Worm (Caenorhabditis elegans): ENCODE measurements around the gene twk-13.
A peak's percentile ranks its signal among the peaks of the same experiment; 100 is the strongest.

twk-13 gene

DNA sequence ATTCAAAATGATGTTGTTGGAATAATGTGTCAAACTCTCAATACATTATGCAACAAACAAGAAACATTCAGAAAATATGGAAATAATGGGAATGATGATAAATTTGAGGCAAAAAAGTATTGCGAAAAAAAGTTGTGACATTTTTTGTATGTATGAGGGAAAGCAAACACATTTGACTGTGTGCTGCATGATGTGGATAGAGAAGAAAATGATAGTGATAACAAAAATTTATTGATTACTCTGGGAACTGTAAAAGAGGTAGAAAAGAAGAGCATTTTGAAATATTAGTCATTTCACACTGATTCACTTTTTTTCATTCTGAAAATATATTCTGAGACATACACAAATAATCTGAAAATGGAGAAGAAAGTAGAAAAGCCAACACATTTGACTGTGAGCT lies 10.1 kb upstream of the twk-13 start:
- no peak for TF ChIP-seq ceh-43 (GFP tag; optimal IDR thresholded peaks at IDR 0.05)
- no peak for TF ChIP-seq drap-1 (GFP tag; optimal IDR thresholded peaks at IDR 0.05)
- TF ChIP-seq ham-2 (GFP tag; optimal IDR thresholded peaks at IDR 0.05) = no peak
- TF ChIP-seq mab-5 (tag; optimal IDR thresholded peaks at IDR 0.05) = no peak
- TF ChIP-seq snpc-4 (tag; optimal IDR thresholded peaks at IDR 0.05) = no peak
- no peak for TF ChIP-seq zip-8 (tag; optimal IDR thresholded peaks at IDR 0.05)
- TF ChIP-seq blmp-1 (tag; optimal IDR thresholded peaks at IDR 0.05) = no peak

ce11 chrV:12345808-12346207 lies 8.0 kb upstream of the twk-13 start, which contains the start of gene snb-2:
Gene snb-2 (minus strand): TSS chrV:12345908.
- TF ChIP-seq pha-4 (tag; optimal IDR thresholded peaks at IDR 0.05) (no peak), unc-120 (tag; optimal IDR thresholded peaks at IDR 0.05; ENCODE audit: poor library complexity, severe bottlenecking) (no peak), lsy-2 (tag; optimal IDR thresholded peaks at IDR 0.05) (no peak), sptf-1 (tag; optimal IDR thresholded peaks at IDR 0.05) (no peak), ceh-43 (GFP tag; optimal IDR thresholded peaks at IDR 0.05) (no peak), elt-3 (tag; optimal IDR thresholded peaks at IDR 0.05) (no peak), hlh-1 (tag; optimal IDR thresholded peaks at IDR 0.05) (no peak), mls-2 (tag; optimal IDR thresholded peaks at IDR 0.05) (no peak), unc-39 (tag; optimal IDR thresholded peaks at IDR 0.05) (no peak), drap-1 (GFP tag; optimal IDR thresholded peaks at IDR 0.05) (no peak), cnd-1 (tag; optimal IDR thresholded peaks at IDR 0.05) (no peak), M03D4.4 (tag; optimal IDR thresholded peaks at IDR 0.05) (no peak), ceh-83 (GFP tag; optimal IDR thresholded peaks at IDR 0.05) (no peak), ham-2 (GFP tag; optimal IDR thresholded peaks at IDR 0.05) (no peak)

DNA sequence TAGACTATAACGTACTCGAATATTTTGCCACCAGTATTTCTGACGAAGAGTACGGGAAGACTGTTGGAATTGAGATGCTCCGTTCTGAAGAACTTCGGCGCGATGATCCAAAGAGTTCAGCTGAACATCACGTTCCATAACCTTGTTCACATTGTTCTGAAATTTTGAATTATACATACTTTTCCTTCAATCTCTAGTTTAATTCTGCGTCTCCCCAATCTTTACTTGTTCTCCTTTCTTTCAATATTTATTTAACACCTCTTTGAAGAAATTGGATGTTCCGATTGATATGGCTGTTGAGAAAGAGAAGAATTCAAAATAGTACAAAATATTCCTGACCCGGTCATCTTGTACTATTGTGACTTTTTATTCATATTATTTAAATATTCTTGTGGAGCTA lies 7.1 kb upstream of the twk-13 start, which contains the start of gene F23H12.3:
TSS of gene F23H12.3 (plus strand) at position 301 of the 400 bp plus-strand sequence.
- no peak for TF ChIP-seq ztf-11 (tag; optimal IDR thresholded peaks at IDR 0.05)
- no peak for TF ChIP-seq sem-2 (GFP tag; optimal IDR thresholded peaks at IDR 0.05)
- no peak for TF ChIP-seq ham-2 (GFP tag; optimal IDR thresholded peaks at IDR 0.05)
- no peak for TF ChIP-seq nhr-2 (tag; optimal IDR thresholded peaks at IDR 0.05)
- TF ChIP-seq lsy-2 (tag; optimal IDR thresholded peaks at IDR 0.05) = no peak
- TF ChIP-seq lin-13 (tag; optimal IDR thresholded peaks at IDR 0.05) = no peak
- TF ChIP-seq bed-3 (GFP tag; optimal IDR thresholded peaks at IDR 0.05) = no peak
- TF ChIP-seq zip-8 (tag; optimal IDR thresholded peaks at IDR 0.05) = no peak
- no peak for TF ChIP-seq hlh-1 (tag; optimal IDR thresholded peaks at IDR 0.05)
- TF ChIP-seq nhr-28 (tag; optimal IDR thresholded peaks at IDR 0.05) = no peak
- no peak for TF ChIP-seq lin-32 (GFP tag; optimal IDR thresholded peaks at IDR 0.05)
- no peak for TF ChIP-seq drap-1 (GFP tag; optimal IDR thresholded peaks at IDR 0.05)
- no peak for TF ChIP-seq ces-1 (GFP tag; optimal IDR thresholded peaks at IDR 0.05)
- TF ChIP-seq mls-2 (tag; optimal IDR thresholded peaks at IDR 0.05) = no peak
- TF ChIP-seq ceh-43 (GFP tag; optimal IDR thresholded peaks at IDR 0.05) = no peak
- no peak for TF ChIP-seq elt-1 (tag; optimal IDR thresholded peaks at IDR 0.05; ENCODE audit: borderline replicate concordance, insufficient read depth)

ce11 chrV:12343419-12343969 lies 5.7 kb upstream of the twk-13 start, which contains the start of gene tomm-20:
Gene tomm-20 (minus strand): TSS chrV:12343469.
- TF ChIP-seq unc-120 (tag; optimal IDR thresholded peaks at IDR 0.05; ENCODE audit: poor library complexity, severe bottlenecking) (peak; percentile 34), M03D4.4 (tag; optimal IDR thresholded peaks at IDR 0.05) (peak; percentile 65), zip-8 (tag; optimal IDR thresholded peaks at IDR 0.05) (no peak), mab-5 (tag; optimal IDR thresholded peaks at IDR 0.05) (no peak), lin-32 (GFP tag; optimal IDR thresholded peaks at IDR 0.05) (no peak), nhr-237 (tag; optimal IDR thresholded peaks at IDR 0.05) (peak; percentile 94), ztf-11 (tag; optimal IDR thresholded peaks at IDR 0.05) (peak; percentile 24), ces-1 (GFP tag; optimal IDR thresholded peaks at IDR 0.05) (peak; percentile 47), blmp-1 (tag; optimal IDR thresholded peaks at IDR 0.05) (no peak), snpc-4 (tag; optimal IDR thresholded peaks at IDR 0.05) (no peak), cnd-1 (tag; optimal IDR thresholded peaks at IDR 0.05) (peak; percentile 62), elt-1 (tag; optimal IDR thresholded peaks at IDR 0.05; ENCODE audit: borderline replicate concordance, insufficient read depth) (peak; percentile 5), ham-2 (GFP tag; optimal IDR thresholded peaks at IDR 0.05) (no peak), mls-2 (tag; optimal IDR thresholded peaks at IDR 0.05) (peak; percentile 79), nhr-76 (tag; optimal IDR thresholded peaks at IDR 0.05) (no peak), sem-2 (GFP tag; optimal IDR thresholded peaks at IDR 0.05) (peak; percentile 26), unc-62 (GFP tag; optimal IDR thresholded peaks at IDR 0.05) (peak; percentile 50), mep-1 (tag; optimal IDR thresholded peaks at IDR 0.05) (peak; percentile 96), ceh-39 (tag; optimal IDR thresholded peaks at IDR 0.05) (peak; percentile 47), sptf-1 (tag; optimal IDR thresholded peaks at IDR 0.05) (peak; percentile 86), hlh-1 (tag; optimal IDR thresholded peaks at IDR 0.05) (peak; percentile 32), nhr-2 (tag; optimal IDR thresholded peaks at IDR 0.05) (peak; percentile 31), elt-3 (tag; optimal IDR thresholded peaks at IDR 0.05) (no peak), drap-1 (GFP tag; optimal IDR thresholded peaks at IDR 0.05) (peak; percentile 38), nhr-12 (tag; optimal IDR thresholded peaks at IDR 0.05) (no peak), lin-13 (tag; optimal IDR thresholded peaks at IDR 0.05) (peak; percentile 98), tbx-8 (GFP tag; optimal IDR thresholded peaks at IDR 0.05) (no peak), lsy-2 (tag; optimal IDR thresholded peaks at IDR 0.05) (peak; percentile 86), flh-1 (GFP tag; optimal IDR thresholded peaks at IDR 0.05) (no peak), nhr-28 (tag; optimal IDR thresholded peaks at IDR 0.05) (no peak), pha-4 (tag; optimal IDR thresholded peaks at IDR 0.05) (peak; percentile 77), ceh-83 (GFP tag; optimal IDR thresholded peaks at IDR 0.05) (peak; percentile 58), bed-3 (GFP tag; optimal IDR thresholded peaks at IDR 0.05) (peak; percentile 30), unc-39 (tag; optimal IDR thresholded peaks at IDR 0.05) (no peak), ceh-43 (GFP tag; optimal IDR thresholded peaks at IDR 0.05) (peak; percentile 58)

Data from whole organism, mixed stage, embryonic.